Worm (Caenorhabditis elegans): ENCODE data around the gene nhr-176.

DNA sequence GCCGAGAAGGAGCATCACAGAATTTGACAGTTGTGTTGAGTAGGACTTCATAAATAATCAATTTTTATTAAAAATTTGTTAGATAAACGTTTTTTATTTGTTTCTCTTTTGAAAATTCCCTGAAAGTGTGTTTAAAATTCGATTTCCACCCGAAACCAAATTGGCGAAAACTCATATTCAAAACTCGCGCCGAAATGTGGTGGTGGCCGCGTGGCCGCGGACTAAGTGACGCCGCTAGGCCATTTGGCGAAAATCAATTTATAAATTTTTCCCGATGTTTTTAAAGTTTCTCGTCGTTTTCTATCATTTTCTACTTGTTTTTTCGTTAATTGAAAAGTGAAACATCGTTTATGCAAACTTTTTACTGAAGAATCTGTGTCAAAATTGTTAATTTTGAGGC, 48.5 kb upstream of the nhr-176 start:
- TF ChIP-seq nhr-76 (tag; optimal IDR thresholded peaks at IDR 0.05) (no peak), lsy-2 (tag; optimal IDR thresholded peaks at IDR 0.05) (no peak), unc-39 (tag; optimal IDR thresholded peaks at IDR 0.05) (no peak), drap-1 (GFP tag; optimal IDR thresholded peaks at IDR 0.05) (no peak), nhr-12 (tag; optimal IDR thresholded peaks at IDR 0.05) (no peak), nhr-28 (tag; optimal IDR thresholded peaks at IDR 0.05) (no peak), mep-1 (tag; optimal IDR thresholded peaks at IDR 0.05) (no peak), unc-62 (GFP tag; optimal IDR thresholded peaks at IDR 0.05) (no peak), snpc-4 (tag; optimal IDR thresholded peaks at IDR 0.05) (no peak), lin-32 (GFP tag; optimal IDR thresholded peaks at IDR 0.05) (no peak), M03D4.4 (tag; optimal IDR thresholded peaks at IDR 0.05) (no peak), elt-3 (tag; optimal IDR thresholded peaks at IDR 0.05) (no peak), elt-1 (tag; optimal IDR thresholded peaks at IDR 0.05; ENCODE audit: borderline replicate concordance, insufficient read depth) (no peak), lin-13 (tag; optimal IDR thresholded peaks at IDR 0.05) (no peak)
